Fruit fly (Drosophila melanogaster) whole organism, embryonic: ENCODE data around the gene srl.

ENCODE experiments used
- Bgb ChIP-seq: fragments of 200-800 bp; sonication (Bioruptor generic); IDR thresholded peaks from 2 replicates; pipeline ENCODE4 v1.3.6; 2022; ENCODE audit warnings: missing biosample characterization, missing genetic modification characterization; ENCODE audit not compliant: partially characterized antibody
- CG11247 ChIP-seq: fragments of 200-800 bp; sonication (Bioruptor generic); IDR thresholded peaks from 2 replicates; pipeline ENCODE4 v1.3.6; 2022; ENCODE audit warnings: missing biosample characterization, missing genetic modification characterization
- CG11696 ChIP-seq: fragments of 200-800 bp; sonication (Bioruptor generic); IDR thresholded peaks from 2 replicates; pipeline ENCODE4 v1.3.6; 2022; ENCODE audit warnings: missing biosample characterization, missing genetic modification characterization
- CG13424 ChIP-seq: fragments of 200-800 bp; sonication (Bioruptor generic); optimal IDR thresholded peaks from 2 replicates; lab custom pipeline; 2019; ENCODE audit warnings: missing biosample characterization, mild to moderate bottlenecking, missing genetic modification characterization, moderate library complexity
- CG17359 ChIP-seq: fragments of 200-800 bp; sonication (Bioruptor generic); optimal IDR thresholded peaks from 3 replicates; lab custom pipeline; 2018; ENCODE audit warnings: missing biosample characterization, mild to moderate bottlenecking, missing genetic modification characterization, moderate library complexity
- CG17568 ChIP-seq: fragments of 200-800 bp; sonication (Bioruptor generic); optimal IDR thresholded peaks from 2 replicates; lab custom pipeline; 2018; ENCODE audit warnings: missing biosample characterization, mild to moderate bottlenecking, missing genetic modification characterization, moderate library complexity
- CG2129 ChIP-seq: fragments of 200-800 bp; sonication (Bioruptor generic); IDR thresholded peaks from 2 replicates; pipeline ENCODE4 v1.3.6; 2022; ENCODE audit warnings: missing biosample characterization, missing genetic modification characterization; ENCODE audit not compliant: partially characterized antibody
- CG30403 ChIP-seq: fragments of 200-800 bp; sonication (Bioruptor generic); optimal IDR thresholded peaks from 3 replicates; lab custom pipeline; 2016; ENCODE audit warnings: missing biosample characterization, missing genetic modification characterization
- CG33213 ChIP-seq: fragments of 200-800 bp; sonication (Bioruptor generic); optimal IDR thresholded peaks from 3 replicates; lab custom pipeline; 2016; ENCODE audit warnings: missing biosample characterization, missing genetic modification characterization
- CG34376 ChIP-seq: fragments of 200-800 bp; sonication (Bioruptor generic); optimal IDR thresholded peaks from 2 replicates; lab custom pipeline; 2018; ENCODE audit warnings: missing biosample characterization, mild to moderate bottlenecking, missing genetic modification characterization
- CG3838 ChIP-seq: fragments of 200-800 bp; sonication (Bioruptor generic); optimal IDR thresholded peaks from 3 replicates; lab custom pipeline; 2016; ENCODE audit warnings: missing biosample characterization, missing genetic modification characterization
- CG43689 ChIP-seq: fragments of 200-800 bp; sonication (Bioruptor generic); IDR thresholded peaks from 2 replicates; pipeline ENCODE4 v1.3.6; 2022; ENCODE audit warnings: missing biosample characterization, missing genetic modification characterization
- CG4730 ChIP-seq: fragments of 200-800 bp; sonication (Bioruptor generic); IDR thresholded peaks from 2 replicates; pipeline ENCODE4 v1.3.6; 2022; ENCODE audit warnings: missing biosample characterization, missing genetic modification characterization
- CG5953 ChIP-seq: fragments of 200-800 bp; sonication (Bioruptor generic); IDR thresholded peaks from 2 replicates; pipeline ENCODE4 v1.3.6; 2022; ENCODE audit warnings: missing biosample characterization, missing genetic modification characterization
- CG6175 ChIP-seq: fragments of 200-800 bp; sonication (Bioruptor generic); IDR thresholded peaks from 3 replicates; pipeline ENCODE4 v1.3.6; 2022; ENCODE audit warnings: missing biosample characterization, missing genetic modification characterization
- CG6683 ChIP-seq: fragments of 200-800 bp; sonication (Bioruptor generic); optimal IDR thresholded peaks from 2 replicates; lab custom pipeline; 2017; ENCODE audit warnings: missing biosample characterization, mild to moderate bottlenecking, missing genetic modification characterization, missing genetic modification reagents
- CG6813 ChIP-seq: fragments of 200-800 bp; sonication (Bioruptor generic); optimal IDR thresholded peaks from 2 replicates; lab custom pipeline; 2017; ENCODE audit warnings: missing biosample characterization, missing genetic modification characterization, mild to moderate bottlenecking, moderate library complexity, missing genetic modification reagents
- CG8478 ChIP-seq: fragments of >200 bp; optimal IDR thresholded peaks from 2 replicates; lab custom pipeline; 2018
- Chrac-16 ChIP-seq: fragments of 200-800 bp; sonication (Bioruptor generic); optimal IDR thresholded peaks from 3 replicates; lab custom pipeline; 2016; ENCODE audit warnings: missing biosample characterization, missing genetic modification characterization
- Deaf1 ChIP-seq: fragments of 200-800 bp; optimal IDR thresholded peaks from 3 replicates; lab custom pipeline; 2019; ENCODE audit warnings: missing biosample characterization, mild to moderate bottlenecking, missing genetic modification characterization, moderate library complexity
- Dfd ChIP-seq, 2 experiments: fragments of >200 bp; optimal IDR thresholded peaks; 2 replicates each; lab custom pipeline; 2017; ENCODE audit warnings: missing biosample characterization in 2 of 2, missing genetic modification characterization in 2 of 2
- Gug ChIP-seq: fragments of 200-800 bp; sonication (Bioruptor generic); IDR thresholded peaks from 4 replicates; pipeline ENCODE4 v1.3.6; 2022; ENCODE audit warnings: missing biosample characterization, missing genetic modification characterization
- HHEX ChIP-seq: fragments of 200-800 bp; sonication (Bioruptor generic); optimal IDR thresholded peaks from 3 replicates; lab custom pipeline; 2017; ENCODE audit warnings: missing biosample characterization, mild to moderate bottlenecking, missing genetic modification characterization, missing genetic modification reagents
- Hand ChIP-seq: fragments of 200-800 bp; sonication (Bioruptor generic); optimal IDR thresholded peaks from 2 replicates; lab custom pipeline; 2017; ENCODE audit warnings: mild to moderate bottlenecking, missing biosample characterization, missing genetic modification reagents, missing genetic modification characterization
- Kr ChIP-seq: fragments of 200-800 bp; sonication (Bioruptor generic); optimal IDR thresholded peaks from 2 replicates; lab custom pipeline; 2017; ENCODE audit warnings: missing biosample characterization, mild to moderate bottlenecking, missing genetic modification characterization
- MESR4 ChIP-seq: fragments of 200-800 bp; sonication (Bioruptor generic); optimal IDR thresholded peaks from 2 replicates; lab custom pipeline; 2018; ENCODE audit warnings: missing biosample characterization, mild to moderate bottlenecking, missing genetic modification characterization, moderate library complexity
- Mad ChIP-seq: fragments of 200-800 bp; sonication (Bioruptor generic); optimal IDR thresholded peaks from 2 replicates; lab custom pipeline; 2016; ENCODE audit warnings: missing biosample characterization, missing genetic modification characterization
- Nf-YB ChIP-seq: fragments of 200-800 bp; sonication (Bioruptor generic); optimal IDR thresholded peaks from 3 replicates; lab custom pipeline; 2019; ENCODE audit warnings: missing biosample characterization, mild to moderate bottlenecking, missing genetic modification characterization, moderate library complexity
- Opbp ChIP-seq: fragments of 200-800 bp; sonication (Bioruptor generic); IDR thresholded peaks from 3 replicates; pipeline ENCODE4 v1.3.6; 2022; ENCODE audit warnings: missing biosample characterization, missing genetic modification characterization; ENCODE audit not compliant: partially characterized antibody
- Six4 ChIP-seq: fragments of 200-800 bp; sonication (Bioruptor generic); optimal IDR thresholded peaks from 2 replicates; lab custom pipeline; 2016; ENCODE audit warnings: missing biosample characterization, missing genetic modification characterization
- aop ChIP-seq: fragments of 200-800 bp; sonication (Bioruptor generic); IDR thresholded peaks from 2 replicates; pipeline ENCODE4 v1.3.6; 2022; ENCODE audit warnings: missing biosample characterization, missing genetic modification characterization
- ato ChIP-seq: fragments of 200-800 bp; sonication (Bioruptor generic); IDR thresholded peaks from 2 replicates; pipeline ENCODE4 v1.3.6; 2022; ENCODE audit warnings: missing biosample characterization, missing genetic modification characterization; ENCODE audit not compliant: partially characterized antibody
- corto ChIP-seq: fragments of 200-800 bp; sonication (Bioruptor generic); optimal IDR thresholded peaks from 2 replicates; lab custom pipeline; 2016; ENCODE audit warnings: missing biosample characterization, mild to moderate bottlenecking, missing genetic modification characterization, moderate library complexity
- fru ChIP-seq: fragments of >200 bp; optimal IDR thresholded peaks from 2 replicates; lab custom pipeline; 2017
- ftz-f1 ChIP-seq: fragments of 200-800 bp; sonication (Bioruptor generic); optimal IDR thresholded peaks from 2 replicates; lab custom pipeline; 2016; ENCODE audit warnings: missing biosample characterization, missing genetic modification characterization
- gcm2 ChIP-seq: fragments of 200-800 bp; sonication (Bioruptor generic); optimal IDR thresholded peaks from 2 replicates; lab custom pipeline; 2016; ENCODE audit warnings: missing biosample characterization, missing genetic modification characterization
- gro ChIP-seq: fragments of 200-800 bp; sonication (Bioruptor generic); optimal IDR thresholded peaks from 2 replicates; lab custom pipeline; 2016; ENCODE audit warnings: missing biosample characterization, missing genetic modification characterization
- ind ChIP-seq: fragments of 200-800 bp; sonication (Bioruptor generic); optimal IDR thresholded peaks from 3 replicates; lab custom pipeline; 2016; ENCODE audit warnings: missing biosample characterization, missing genetic modification characterization
- inv ChIP-seq: fragments of 200-800 bp; sonication (Bioruptor generic); IDR thresholded peaks from 2 replicates; pipeline ENCODE4 v1.3.6; 2022; ENCODE audit warnings: missing biosample characterization, missing genetic modification characterization; ENCODE audit not compliant: partially characterized antibody
- nom ChIP-seq: fragments of 200-800 bp; sonication (Bioruptor generic); optimal IDR thresholded peaks from 2 replicates; lab custom pipeline; 2017; ENCODE audit warnings: missing biosample characterization, missing genetic modification characterization, mild to moderate bottlenecking, moderate library complexity, missing genetic modification reagents
- sc ChIP-seq, 3 experiments: fragments of >200 bp in 2 of 3; fragments of 200-800 bp in 1 of 3; sonication (Bioruptor generic) in 1 of 3; optimal IDR thresholded peaks; 2 replicates in 2 of 3; 3 replicates in 1 of 3; lab custom pipeline; 2017; ENCODE audit warnings: mild to moderate bottlenecking in 1 of 3, missing biosample characterization in 1 of 3, missing genetic modification characterization in 1 of 3, missing genetic modification reagents in 1 of 3
- schlank ChIP-seq: fragments of 200-800 bp; sonication (Bioruptor generic); optimal IDR thresholded peaks from 2 replicates; lab custom pipeline; 2018; ENCODE audit warnings: missing biosample characterization, mild to moderate bottlenecking, missing genetic modification characterization
- sd ChIP-seq: fragments of 200-800 bp; sonication (Bioruptor generic); optimal IDR thresholded peaks from 3 replicates; lab custom pipeline; 2018; ENCODE audit warnings: missing biosample characterization, mild to moderate bottlenecking, missing genetic modification characterization, moderate library complexity
- slp2 ChIP-seq: fragments of 200-800 bp; sonication (Bioruptor generic); optimal IDR thresholded peaks from 2 replicates; lab custom pipeline; 2016; ENCODE audit warnings: missing biosample characterization, missing genetic modification characterization
- so ChIP-seq: fragments of 200-800 bp; sonication (Bioruptor generic); IDR thresholded peaks from 3 replicates; pipeline ENCODE4 v1.3.6; 2022; ENCODE audit warnings: missing biosample characterization, missing genetic modification characterization
- sr ChIP-seq: fragments of 200-800 bp; sonication (Bioruptor generic); IDR thresholded peaks from 3 replicates; pipeline ENCODE4 v1.3.6; 2022; ENCODE audit warnings: missing biosample characterization, missing genetic modification characterization
- ssp ChIP-seq: fragments of 200-800 bp; sonication (Bioruptor generic); IDR thresholded peaks from 2 replicates; pipeline ENCODE4 v1.3.6; 2022; ENCODE audit warnings: missing biosample characterization, missing genetic modification characterization
- stwl ChIP-seq: fragments of 200-800 bp; sonication (Bioruptor generic); optimal IDR thresholded peaks from 3 replicates; lab custom pipeline; 2018; ENCODE audit warnings: missing biosample characterization, mild to moderate bottlenecking, missing genetic modification characterization, moderate library complexity
- toy ChIP-seq: fragments of 200-800 bp; sonication (Bioruptor generic); IDR thresholded peaks from 2 replicates; pipeline ENCODE4 v1.3.6; 2022; ENCODE audit warnings: missing biosample characterization, missing genetic modification characterization
- ttk ChIP-seq: fragments of 200-800 bp; sonication (Bioruptor generic); IDR thresholded peaks from 2 replicates; pipeline ENCODE4 v2.1.2; 2022; ENCODE audit warnings: missing biosample characterization, missing genetic modification characterization

The srl gene

dm6 chr3R:4397403-4398079 lies 31.6 kb downstream of the srl start, which contains the start of gene CG9855 (continued):
- TF ChIP-seq MESR4 (GFP tag; lab: Kevin White, UChicago) = peak; percentile 75
- TF ChIP-seq sc (optimal IDR thresholded peaks at IDR 0.05; lab: Kevin White, UChicago) = no peak
- TF ChIP-seq sc (GFP tag; optimal IDR thresholded peaks at IDR 0.05; lab: Kevin White, UChicago) = no peak
- TF ChIP-seq Six4 (GFP tag; lab: Kevin White, UChicago) = no peak
- 0 out of 3 replicates have a peak, but pooled peaks have one; percentile 13 for TF ChIP-seq Opbp (GFP tag; lab: Robert Waterston, UW)
- no peak for TF ChIP-seq schlank (tag; lab: Kevin White, UChicago)
- no peak for TF ChIP-seq Dfd (GFP tag; optimal IDR thresholded peaks at IDR 0.05; lab: Kevin White, UChicago)
- TF ChIP-seq CG17568 (GFP tag; lab: Kevin White, UChicago) = no peak
- no peak for TF ChIP-seq toy (GFP tag; lab: Robert Waterston, UW)
- TF ChIP-seq sd (tag; lab: Kevin White, UChicago) = no peak
- TF ChIP-seq CG4730 (GFP tag; lab: Robert Waterston, UW) = no peak
- no peak for TF ChIP-seq CG5953 (GFP tag; lab: Robert Waterston, UW)
- peak; percentile 83 for TF ChIP-seq CG33213 (GFP tag; lab: Kevin White, UChicago)
- TF ChIP-seq sr (GFP tag; lab: Robert Waterston, UW) = no peak
- TF ChIP-seq CG6813 (GFP tag; lab: Kevin White, UChicago) = no peak
- no peak for TF ChIP-seq so (GFP tag; lab: Robert Waterston, UW)
- TF ChIP-seq inv = no peak
- TF ChIP-seq aop (GFP tag; lab: Robert Waterston, UW) = no peak
- no peak for TF ChIP-seq CG34376 (GFP tag; lab: Kevin White, UChicago)
- TF ChIP-seq Bgb (GFP tag; lab: Robert Waterston, UW) = peak; percentile 13; the same call in 1 of the 2 replicates
- TF ChIP-seq CG2129 (GFP tag; lab: Robert Waterston, UW) = no peak
- no peak for TF ChIP-seq ato (GFP tag; lab: Robert Waterston, UW)
- TF ChIP-seq ftz-f1 (GFP tag; lab: Kevin White, UChicago) = peak; percentile 59
- no peak for TF ChIP-seq Chrac-16 (GFP tag; lab: Kevin White, UChicago)
- no peak for TF ChIP-seq fru (lab: Kevin White, UChicago)
- TF ChIP-seq CG11247 (GFP tag; lab: Robert Waterston, UW) = no peak
- TF ChIP-seq slp2 (GFP tag; lab: Kevin White, UChicago) = no peak
- no peak for TF ChIP-seq CG3838 (GFP tag; lab: Kevin White, UChicago)
- peak; percentile 81 for TF ChIP-seq stwl (tag; lab: Kevin White, UChicago)
- no peak for TF ChIP-seq Hand
- no peak for TF ChIP-seq ind (GFP tag; lab: Kevin White, UChicago)
- no peak for TF ChIP-seq Kr
- TF ChIP-seq corto (GFP tag; lab: Kevin White, UChicago) = no peak
- TF ChIP-seq gro = no peak
- TF ChIP-seq Mad (GFP tag; lab: Kevin White, UChicago) = no peak
- TF ChIP-seq CG11696 = no peak
- TF ChIP-seq CG8478 (lab: Kevin White, UChicago) = no peak
- TF ChIP-seq HHEX (GFP tag; lab: Kevin White, UChicago) = no peak
- TF ChIP-seq CG43689 (GFP tag; lab: Robert Waterston, UW) = no peak
- TF ChIP-seq Gug (GFP tag; lab: Robert Waterston, UW) = no peak
- TF ChIP-seq CG6175 (GFP tag; lab: Robert Waterston, UW) = no peak
- no peak for TF ChIP-seq CG6683 (GFP tag; lab: Kevin White, UChicago)
- no peak for TF ChIP-seq Deaf1 (tag; lab: Kevin White, UChicago)
- no peak for TF ChIP-seq nom
- TF ChIP-seq ssp = no peak
- no peak for TF ChIP-seq gcm2 (GFP tag; lab: Kevin White, UChicago)
- no peak for TF ChIP-seq CG17359 (tag; lab: Kevin White, UChicago)
- TF ChIP-seq ttk (GFP tag; lab: Robert Waterston, UW) = no peak
- no peak for TF ChIP-seq CG13424
- no peak for TF ChIP-seq Nf-YB (GFP tag; lab: Kevin White, UChicago)
- TF ChIP-seq CG30403 = no peak
